Worm (Caenorhabditis elegans) whole organism, late embryonic: ENCODE results near the gene C14A11.9.

ENCODE experiments used
- F13H6.1 ChIP-seq: sonication (generic microtip); optimal IDR thresholded peaks from 2 replicates; lab custom pipeline; 2016; ENCODE audit warnings: missing genetic modification characterization, missing compliant biosample characterization
- ama-1 ChIP-seq: fragments of 150-350 bp; optimal IDR thresholded peaks from 2 replicates; lab custom pipeline; 2014
- ceh-34 ChIP-seq: sonication (generic microtip); optimal IDR thresholded peaks from 2 replicates; lab custom pipeline; 2016; ENCODE audit warnings: mild to moderate bottlenecking, missing genetic modification characterization, missing compliant biosample characterization
- dve-1 ChIP-seq: sonication (generic microtip); optimal IDR thresholded peaks from 2 replicates; lab custom pipeline; 2017; ENCODE audit warnings: antibody characterized with exemption, mild to moderate bottlenecking, missing genetic modification characterization, missing compliant biosample characterization
- madf-2 ChIP-seq: sonication (generic microtip); optimal IDR thresholded peaks from 2 replicates; lab custom pipeline; 2017; ENCODE audit warnings: missing genetic modification characterization, missing compliant biosample characterization
- pros-1 ChIP-seq: fragments of 150-350 bp; optimal IDR thresholded peaks from 2 replicates; lab custom pipeline; 2014; ENCODE audit warnings: missing biosample characterization, missing genetic modification reagents, missing genetic modification characterization
- tbx-2 ChIP-seq: sonication (generic microtip); optimal IDR thresholded peaks from 2 replicates; lab custom pipeline; 2016; ENCODE audit warnings: missing genetic modification characterization, missing compliant biosample characterization

- TF ChIP-seq tbx-2 (tag; lab: Kevin White, UChicago), result no peak
- TF ChIP-seq ceh-34 (tag; lab: Kevin White, UChicago), result no peak
- TF ChIP-seq F13H6.1 (tag; lab: Kevin White, UChicago), result no peak
- TF ChIP-seq madf-2 (tag; lab: Kevin White, UChicago), result no peak
- TF ChIP-seq dve-1, result no peak
- TF ChIP-seq ama-1, result no peak
- no peak for TF ChIP-seq pros-1 (tag; lab: Kevin White, UChicago)
Observed at ce11 chrX:2820148-2820547, 10.7 kb upstream of the C14A11.9 start, which contains the start of gene tsp-6.
